Worm (Caenorhabditis elegans) whole organism, L4 larva: Measurements from ENCODE around the gene fbxb-102.

ENCODE experiments used
- ama-1 ChIP-seq: fragments of 150-350 bp; optimal IDR thresholded peaks from 2 replicates; lab custom pipeline; 2014; ENCODE audit warnings: inconsistent platforms, mixed read lengths
- ceh-32 ChIP-seq: sonication (generic microtip); optimal IDR thresholded peaks from 2 replicates; lab custom pipeline; 2016; ENCODE audit warnings: mild to moderate bottlenecking, missing genetic modification characterization, missing compliant biosample characterization; ENCODE audit not compliant: poor library complexity
- cey-2 ChIP-seq: sonication (generic microtip); optimal IDR thresholded peaks from 3 replicates; lab custom pipeline; 2017; ENCODE audit warnings: missing genetic modification characterization, mild to moderate bottlenecking, missing compliant biosample characterization, antibody characterized with exemption, borderline replicate concordance; ENCODE audit not compliant: insufficient read depth
- jun-1 ChIP-seq: fragments of 150-350 bp; optimal IDR thresholded peaks from 2 replicates; lab custom pipeline; 2014; ENCODE audit warnings: missing biosample characterization, missing genetic modification reagents, missing genetic modification characterization
- lin-13 ChIP-seq: fragments of 150-350 bp; optimal IDR thresholded peaks from 2 replicates; lab custom pipeline; 2014; ENCODE audit warnings: missing biosample characterization, missing genetic modification reagents, missing genetic modification characterization
- mxl-2 ChIP-seq: fragments of 200-800 bp; sonication (Bioruptor generic); conservative IDR thresholded peaks from 2 replicates; pipeline ENCODE4 v1.3.6; 2022; ENCODE audit warnings: missing genetic modification reagents, missing genetic modification characterization, missing compliant biosample characterization
- nhr-237 ChIP-seq: sonication (generic microtip); optimal IDR thresholded peaks from 2 replicates; lab custom pipeline; 2017; ENCODE audit warnings: missing biosample characterization, missing genetic modification characterization
- nhr-77 ChIP-seq: fragments of 150-350 bp; optimal IDR thresholded peaks from 2 replicates; lab custom pipeline; 2014; ENCODE audit warnings: missing biosample characterization, missing genetic modification characterization
- pha-4 ChIP-seq, 2 experiments: fragments of 150-350 bp in 1 of 2; fragments of 200-800 bp in 1 of 2; sonication (Bioruptor generic) in 1 of 2; IDR thresholded peaks in 1 of 2; optimal IDR thresholded peaks in 1 of 2; 2 replicates each; pipeline versions ENCODE4 v1.3.6 to Lab custom; 2014 to 2022; ENCODE audit warnings: missing genetic modification characterization in 2 of 2, missing genetic modification reagents in 2 of 2, missing biosample characterization in 1 of 2, missing compliant biosample characterization in 1 of 2
- unc-130 ChIP-seq: sonication (generic microtip); optimal IDR thresholded peaks from 2 replicates; lab custom pipeline; 2016; ENCODE audit warnings: missing genetic modification reagents, missing genetic modification characterization, missing compliant biosample characterization
- ztf-11 ChIP-seq: fragments of 150-350 bp; optimal IDR thresholded peaks from 2 replicates; lab custom pipeline; 2014; ENCODE audit warnings: missing biosample characterization, missing genetic modification characterization
- ztf-7 ChIP-seq: fragments of 150-350 bp; optimal IDR thresholded peaks from 2 replicates; lab custom pipeline; 2014; ENCODE audit warnings: missing biosample characterization, missing genetic modification characterization

- TF ChIP-seq ztf-7 (no peak), unc-130 (GFP tag; lab: Kevin White, UChicago) (no peak), pha-4 (GFP tag; IDR thresholded peaks at IDR 0.05; lab: Robert Waterston, UW) (no peak), pha-4 (tag; optimal IDR thresholded peaks at IDR 0.05; lab: Kevin White, UChicago) (no peak), cey-2 (tag; lab: Kevin White, UChicago) (no peak), lin-13 (no peak), nhr-237 (tag; lab: Kevin White, UChicago) (no peak), jun-1 (no peak), mxl-2 (no peak), ama-1 (lab: Kevin White, UChicago) (no peak), ztf-11 (tag; lab: Kevin White, UChicago) (no peak), nhr-77 (tag; lab: Kevin White, UChicago) (no peak), ceh-32 (tag; lab: Kevin White, UChicago) (no peak)
Observed at ce11 chrII:12436717-12437116, 46.0 kb upstream of the fbxb-102 start.
